Worm (Caenorhabditis elegans) whole organism, mixed stage, embryonic: ENCODE data around the gene lgc-49.

Source experiments
- ham-2 ChIP-seq: fragments of 200-800 bp; sonication (Bioruptor generic); optimal IDR thresholded peaks from 2 replicates; lab custom pipeline; 2018; ENCODE audit warnings: mild to moderate bottlenecking, missing genetic modification characterization, missing compliant biosample characterization
- lsy-2 ChIP-seq: fragments of 150-350 bp; optimal IDR thresholded peaks from 2 replicates; lab custom pipeline; 2014; ENCODE audit warnings: missing biosample characterization, missing genetic modification characterization
- mab-5 ChIP-seq: fragments of 150-350 bp; optimal IDR thresholded peaks from 2 replicates; lab custom pipeline; 2014; ENCODE audit warnings: missing biosample characterization, missing genetic modification characterization
- mls-2 ChIP-seq: sonication (generic microtip); optimal IDR thresholded peaks from 2 replicates; lab custom pipeline; 2016; ENCODE audit warnings: mild to moderate bottlenecking, missing genetic modification characterization, moderate library complexity, missing compliant biosample characterization
- nhr-2 ChIP-seq: fragments of 150-350 bp; optimal IDR thresholded peaks from 2 replicates; lab custom pipeline; 2014; ENCODE audit warnings: missing biosample characterization, missing genetic modification characterization
- pha-4 ChIP-seq: fragments of 150-350 bp; optimal IDR thresholded peaks from 2 replicates; lab custom pipeline; 2018; ENCODE audit warnings: missing biosample characterization, missing genetic modification reagents, missing genetic modification characterization
- ztf-11 ChIP-seq: fragments of 150-350 bp; optimal IDR thresholded peaks from 2 replicates; lab custom pipeline; 2014; ENCODE audit warnings: missing biosample characterization, missing genetic modification characterization

DNA sequence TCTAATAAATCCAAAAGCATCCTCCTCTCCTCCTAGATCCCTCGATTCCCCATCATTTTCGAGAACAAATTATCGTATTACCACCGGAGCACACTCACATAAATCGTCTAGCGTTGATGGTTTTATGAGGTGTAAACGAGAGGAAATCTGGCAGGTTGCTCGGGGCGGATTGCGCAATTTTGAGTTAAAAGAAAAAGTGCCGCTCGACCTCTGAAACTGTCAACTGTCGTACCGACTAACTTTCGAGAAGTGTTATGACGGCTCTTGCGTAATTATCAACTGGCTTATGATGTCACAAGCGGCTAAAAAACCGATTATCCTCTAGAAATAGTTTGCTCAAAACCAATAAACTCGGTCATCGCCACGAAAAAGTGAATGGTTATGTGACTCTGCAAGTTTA, 15.4 kb downstream of the lgc-49 start:
- TF ChIP-seq ztf-11 (tag; lab: Kevin White, UChicago) (no peak), mls-2 (tag; lab: Kevin White, UChicago) (no peak), nhr-2 (peak; percentile 85), pha-4 (tag; lab: Kevin White, UChicago) (no peak), lsy-2 (tag; lab: Kevin White, UChicago) (no peak), mab-5 (tag; lab: Kevin White, UChicago) (no peak), ham-2 (GFP tag; lab: Kevin White, UChicago) (no peak)
